Fruit fly (Drosophila melanogaster) whole organism, prepupa: ENCODE results near the gene CG4935.
A peak's percentile ranks its signal among the peaks of the same experiment; 100 is the strongest.

Experiments
- Blimp-1 ChIP-seq: fragments of 200-800 bp; sonication (Bioruptor generic); optimal IDR thresholded peaks from 3 replicates; lab custom pipeline; 2017; ENCODE audit warnings: missing biosample characterization, missing genetic modification characterization, mild to moderate bottlenecking, moderate library complexity, missing genetic modification reagents
- CG10631 ChIP-seq: fragments of 200-800 bp; sonication (Bioruptor generic); optimal IDR thresholded peaks from 2 replicates; lab custom pipeline; 2016; ENCODE audit warnings: missing biosample characterization, missing genetic modification characterization
- CG10669 ChIP-seq: fragments of 200-800 bp; sonication (Bioruptor generic); optimal IDR thresholded peaks from 3 replicates; lab custom pipeline; 2018; ENCODE audit warnings: missing biosample characterization, mild to moderate bottlenecking, missing genetic modification characterization, moderate library complexity
- CG11762 ChIP-seq: fragments of 200-800 bp; sonication (Bioruptor generic); optimal IDR thresholded peaks from 3 replicates; lab custom pipeline; 2016; ENCODE audit warnings: missing biosample characterization, missing genetic modification characterization; ENCODE audit not compliant: insufficient read depth
- CG11902 ChIP-seq: fragments of 200-800 bp; sonication (Bioruptor generic); optimal IDR thresholded peaks from 3 replicates; lab custom pipeline; 2016; ENCODE audit warnings: missing biosample characterization, missing genetic modification characterization
- CG1621 ChIP-seq: fragments of 200-800 bp; sonication (Bioruptor generic); optimal IDR thresholded peaks from 3 replicates; lab custom pipeline; 2018; ENCODE audit warnings: missing biosample characterization, mild to moderate bottlenecking, missing genetic modification characterization
- CG3032 ChIP-seq: fragments of 200-800 bp; optimal IDR thresholded peaks from 2 replicates; lab custom pipeline; 2019; ENCODE audit warnings: missing biosample characterization, mild to moderate bottlenecking, missing genetic modification characterization, moderate library complexity
- CG31627 ChIP-seq: fragments of 200-800 bp; sonication (Bioruptor generic); optimal IDR thresholded peaks from 3 replicates; lab custom pipeline; 2016; ENCODE audit warnings: missing biosample characterization, missing genetic modification characterization
- CG32006 ChIP-seq: fragments of 200-800 bp; sonication (Bioruptor generic); optimal IDR thresholded peaks from 3 replicates; lab custom pipeline; 2017; ENCODE audit warnings: missing biosample characterization, mild to moderate bottlenecking, missing genetic modification characterization
- CG34406 ChIP-seq: fragments of 200-800 bp; sonication (Bioruptor generic); optimal IDR thresholded peaks from 3 replicates; lab custom pipeline; 2016; ENCODE audit warnings: missing biosample characterization, missing genetic modification characterization
- CG3919 ChIP-seq: fragments of 200-800 bp; sonication (Bioruptor generic); optimal IDR thresholded peaks from 3 replicates; lab custom pipeline; 2016; ENCODE audit warnings: missing biosample characterization, missing genetic modification characterization
- CG4318 ChIP-seq: fragments of 200-800 bp; sonication (Bioruptor generic); optimal IDR thresholded peaks from 3 replicates; lab custom pipeline; 2017; ENCODE audit warnings: missing biosample characterization, mild to moderate bottlenecking, missing genetic modification characterization
- CG6276 ChIP-seq: fragments of 200-800 bp; sonication (Bioruptor generic); optimal IDR thresholded peaks from 2 replicates; lab custom pipeline; 2017; ENCODE audit warnings: missing biosample characterization, mild to moderate bottlenecking, missing genetic modification characterization
- CG6792 ChIP-seq: fragments of 200-800 bp; sonication (Bioruptor generic); optimal IDR thresholded peaks from 3 replicates; lab custom pipeline; 2016; ENCODE audit warnings: missing biosample characterization, missing genetic modification characterization
- CG6808 ChIP-seq: fragments of 200-800 bp; sonication (Bioruptor generic); optimal IDR thresholded peaks from 3 replicates; lab custom pipeline; 2017; ENCODE audit warnings: missing biosample characterization, missing genetic modification characterization, mild to moderate bottlenecking, moderate library complexity, missing genetic modification reagents
- CG6854 ChIP-seq: fragments of 200-800 bp; sonication (Bioruptor generic); optimal IDR thresholded peaks from 2 replicates; lab custom pipeline; 2017; ENCODE audit warnings: missing biosample characterization, mild to moderate bottlenecking, missing genetic modification characterization
- CG7368 ChIP-seq: fragments of 200-800 bp; sonication (Bioruptor generic); optimal IDR thresholded peaks from 3 replicates; lab custom pipeline; 2016; ENCODE audit warnings: missing biosample characterization, missing genetic modification characterization
- CG8119 ChIP-seq: fragments of 200-800 bp; sonication (Bioruptor generic); IDR thresholded peaks from 3 replicates; pipeline ENCODE4 v1.3.6; 2022; ENCODE audit warnings: missing biosample characterization, missing genetic modification characterization
- CG8319 ChIP-seq: fragments of 200-800 bp; sonication (Bioruptor generic); optimal IDR thresholded peaks from 3 replicates; lab custom pipeline; 2016; ENCODE audit warnings: missing biosample characterization, missing genetic modification characterization
- CG8632 ChIP-seq: fragments of 200-800 bp; sonication (Bioruptor generic); optimal IDR thresholded peaks from 3 replicates; lab custom pipeline; 2016; ENCODE audit warnings: missing biosample characterization, missing genetic modification characterization
- CG9139 ChIP-seq: fragments of 200-800 bp; sonication (Bioruptor generic); optimal IDR thresholded peaks from 3 replicates; lab custom pipeline; 2017; ENCODE audit warnings: missing biosample characterization, mild to moderate bottlenecking, missing genetic modification characterization
- Eip75B ChIP-seq: fragments of 200-800 bp; sonication (Bioruptor generic); optimal IDR thresholded peaks from 3 replicates; lab custom pipeline; 2016; ENCODE audit warnings: missing biosample characterization, missing genetic modification characterization
- Eip78C ChIP-seq: fragments of 200-800 bp; sonication (Bioruptor generic); peaks from one replicate; lab custom pipeline; 2016; ENCODE audit warnings: missing biosample characterization, missing genetic modification characterization
- Ets21C ChIP-seq: fragments of 200-800 bp; sonication (Bioruptor generic); optimal IDR thresholded peaks from 3 replicates; lab custom pipeline; 2016; ENCODE audit warnings: missing biosample characterization, missing genetic modification characterization
- Ets96B ChIP-seq: fragments of 200-800 bp; optimal IDR thresholded peaks from 2 replicates; lab custom pipeline; 2019; ENCODE audit warnings: missing biosample characterization, mild to moderate bottlenecking, missing genetic modification characterization, moderate library complexity
- Gug ChIP-seq: fragments of 200-800 bp; sonication (Bioruptor generic); IDR thresholded peaks from 2 replicates; pipeline ENCODE4 v1.3.6; 2022; ENCODE audit warnings: missing biosample characterization, missing genetic modification characterization
- Hr38 ChIP-seq: sonication (Bioruptor generic); optimal IDR thresholded peaks from 2 replicates; lab custom pipeline; 2016; ENCODE audit warnings: missing biosample characterization, missing genetic modification characterization
- Hr39 ChIP-seq: fragments of 200-800 bp; sonication (Bioruptor generic); optimal IDR thresholded peaks from 2 replicates; lab custom pipeline; 2016; ENCODE audit warnings: missing biosample characterization, missing genetic modification characterization
- Hr4 ChIP-seq: fragments of 200-800 bp; sonication (Bioruptor generic); optimal IDR thresholded peaks from 3 replicates; lab custom pipeline; 2016; ENCODE audit warnings: missing biosample characterization, missing genetic modification characterization
- Lpt ChIP-seq: fragments of 200-800 bp; sonication (Bioruptor generic); optimal IDR thresholded peaks from 3 replicates; lab custom pipeline; 2016; ENCODE audit warnings: missing biosample characterization, missing genetic modification characterization
- Met ChIP-seq: fragments of 200-800 bp; sonication (Bioruptor generic); optimal IDR thresholded peaks from 3 replicates; lab custom pipeline; 2016; ENCODE audit warnings: missing biosample characterization, missing genetic modification characterization
- Smox ChIP-seq: fragments of 200-800 bp; sonication (Bioruptor generic); optimal IDR thresholded peaks from 3 replicates; lab custom pipeline; 2016; ENCODE audit warnings: missing biosample characterization, missing genetic modification characterization
- Sox102F ChIP-seq: fragments of 200-800 bp; sonication (Bioruptor generic); optimal IDR thresholded peaks from 2 replicates; lab custom pipeline; 2016; ENCODE audit warnings: missing biosample characterization, mild to moderate bottlenecking, missing genetic modification characterization
- Sox15 ChIP-seq: fragments of 200-800 bp; sonication (Bioruptor generic); optimal IDR thresholded peaks from 3 replicates; lab custom pipeline; 2016; ENCODE audit warnings: missing biosample characterization, missing genetic modification characterization
- achi ChIP-seq: fragments of 200-800 bp; sonication (Bioruptor generic); optimal IDR thresholded peaks from 3 replicates; lab custom pipeline; 2016; ENCODE audit warnings: missing biosample characterization, missing genetic modification characterization
- acj6 ChIP-seq: fragments of 200-800 bp; sonication (Bioruptor generic); optimal IDR thresholded peaks from 3 replicates; lab custom pipeline; 2016; ENCODE audit warnings: missing biosample characterization, missing genetic modification characterization
- dac ChIP-seq: fragments of 200-800 bp; sonication (Bioruptor generic); optimal IDR thresholded peaks from 2 replicates; lab custom pipeline; 2017; ENCODE audit warnings: missing biosample characterization, mild to moderate bottlenecking, missing genetic modification characterization
- dsx ChIP-seq: fragments of 200-800 bp; optimal IDR thresholded peaks from 3 replicates; lab custom pipeline; 2019; ENCODE audit warnings: missing biosample characterization, mild to moderate bottlenecking, missing genetic modification characterization, moderate library complexity; ENCODE audit not compliant: poor library complexity, severe bottlenecking
- eg ChIP-seq: fragments of 200-800 bp; sonication (Bioruptor generic); IDR thresholded peaks from 3 replicates; pipeline ENCODE4 v1.3.6; 2022; ENCODE audit warnings: missing biosample characterization, missing genetic modification characterization
- fd59A ChIP-seq: fragments of 200-800 bp; sonication (Bioruptor generic); optimal IDR thresholded peaks from 2 replicates; lab custom pipeline; 2017; ENCODE audit warnings: missing biosample characterization, mild to moderate bottlenecking, missing genetic modification characterization, missing genetic modification reagents
- fd85E ChIP-seq: fragments of 200-800 bp; sonication (Bioruptor generic); optimal IDR thresholded peaks from 3 replicates; lab custom pipeline; 2016; ENCODE audit warnings: missing biosample characterization, missing genetic modification characterization
- fkh ChIP-seq: fragments of 200-800 bp; sonication (Bioruptor generic); optimal IDR thresholded peaks from 3 replicates; lab custom pipeline; 2017; ENCODE audit warnings: missing biosample characterization, mild to moderate bottlenecking, missing genetic modification characterization, moderate library complexity
- net ChIP-seq: fragments of 200-800 bp; sonication (Bioruptor generic); optimal IDR thresholded peaks from 3 replicates; lab custom pipeline; 2016; ENCODE audit warnings: missing biosample characterization, missing genetic modification characterization
- salr ChIP-seq, 2 experiments: fragments of 200-800 bp; sonication (Bioruptor generic); optimal IDR thresholded peaks; 3 replicates each; lab custom pipeline; 2016 to 2018; ENCODE audit warnings: missing biosample characterization in 2 of 2, missing genetic modification characterization in 2 of 2, mild to moderate bottlenecking in 1 of 2
- ss ChIP-seq, 2 experiments: fragments of 200-800 bp; sonication (Bioruptor generic); optimal IDR thresholded peaks; 2 replicates in 1 of 2; 3 replicates in 1 of 2; lab custom pipeline; 2017 to 2018; ENCODE audit warnings: mild to moderate bottlenecking in 2 of 2, missing biosample characterization in 2 of 2, missing genetic modification characterization in 2 of 2, moderate library complexity in 1 of 2
- topi ChIP-seq: fragments of 200-800 bp; sonication (Bioruptor generic); optimal IDR thresholded peaks from 3 replicates; lab custom pipeline; 2016; ENCODE audit warnings: missing biosample characterization, missing genetic modification characterization
- vri ChIP-seq: fragments of 200-800 bp; sonication (Bioruptor generic); optimal IDR thresholded peaks from 3 replicates; lab custom pipeline; 2016; ENCODE audit warnings: missing biosample characterization, mild to moderate bottlenecking, missing genetic modification characterization

CG4935 gene

dm6 chr2L:16279774-16280252, 17.9 kb downstream of the CG4935 start (continued):
- TF ChIP-seq CG11762 (GFP tag; lab: Kevin White, UChicago) (peak; percentile 84), Hr39 (peak; percentile 71), net (GFP tag; lab: Kevin White, UChicago) (peak; percentile 95), Hr38 (GFP tag; lab: Kevin White, UChicago) (peak; percentile 35), Blimp-1 (GFP tag; lab: Kevin White, UChicago) (peak; percentile 7), Smox (GFP tag; lab: Kevin White, UChicago) (peak; percentile 73), Hr4 (GFP tag; lab: Kevin White, UChicago) (peak; percentile 98), CG8319 (peak; percentile 60), Gug (GFP tag; lab: Robert Waterston, UW) (peak; percentile 84), CG3919 (peak; percentile 89), Ets21C (GFP tag; lab: Kevin White, UChicago) (peak; percentile 42)

- peak; percentile 34 for TF ChIP-seq Eip75B (GFP tag; lab: Kevin White, UChicago)
- TF ChIP-seq CG3032 (tag; lab: Kevin White, UChicago), result peak; percentile 50
- peak; percentile 52 for TF ChIP-seq Hr4 (GFP tag; lab: Kevin White, UChicago)
- TF ChIP-seq CG4318, result peak; percentile 51
- no peak for TF ChIP-seq CG11902 (GFP tag; lab: Kevin White, UChicago)
- peak; percentile 81 for TF ChIP-seq CG32006 (GFP tag; lab: Kevin White, UChicago)
- TF ChIP-seq Hr39, result peak; percentile 13
- TF ChIP-seq CG6808 (GFP tag; lab: Kevin White, UChicago), result peak; percentile 45
- TF ChIP-seq Met (GFP tag; lab: Kevin White, UChicago), result peak; percentile 50
- TF ChIP-seq achi (GFP tag; lab: Kevin White, UChicago), result peak; percentile 50
- no peak for TF ChIP-seq fkh (GFP tag; lab: Kevin White, UChicago)
- TF ChIP-seq CG34406 (GFP tag; lab: Kevin White, UChicago), result no peak
- TF ChIP-seq dac (GFP tag; lab: Kevin White, UChicago), result no peak
- no peak for TF ChIP-seq Sox15
- no peak for TF ChIP-seq Sox102F (GFP tag; lab: Kevin White, UChicago)
- no peak for TF ChIP-seq CG8632 (GFP tag; lab: Kevin White, UChicago)
- no peak for TF ChIP-seq eg (GFP tag; lab: Robert Waterston, UW)
- TF ChIP-seq CG8119, result peak; percentile 62
- TF ChIP-seq net (GFP tag; lab: Kevin White, UChicago), result no peak
- peak; percentile 62 for TF ChIP-seq CG10631
- no peak for TF ChIP-seq Hr38 (GFP tag; lab: Kevin White, UChicago)
- no peak for TF ChIP-seq CG11762 (GFP tag; lab: Kevin White, UChicago)
- no peak for TF ChIP-seq vri (GFP tag; lab: Kevin White, UChicago)
- no peak for TF ChIP-seq CG6792 (GFP tag; lab: Kevin White, UChicago)
- TF ChIP-seq Ets96B (tag; lab: Kevin White, UChicago), result peak; percentile 38
- no peak for TF ChIP-seq ss (GFP tag; optimal IDR thresholded peaks at IDR 0.05; lab: Kevin White, UChicago)
- TF ChIP-seq fd59A (GFP tag; lab: Kevin White, UChicago), result peak; percentile 38
- TF ChIP-seq CG3919, result peak; percentile 1
- peak; percentile 16 for TF ChIP-seq dsx (GFP tag; lab: Kevin White, UChicago)
- TF ChIP-seq CG6276 (GFP tag; lab: Kevin White, UChicago), result peak; percentile 11
- TF ChIP-seq CG31627 (GFP tag; lab: Kevin White, UChicago), result peak; percentile 6
- TF ChIP-seq CG10669 (GFP tag; lab: Kevin White, UChicago), result peak; percentile 4
- peak in 1 of 2 experiments; percentile 46 for TF ChIP-seq salr (GFP tag; optimal IDR thresholded peaks at IDR 0.05; lab: Kevin White, UChicago)
- no peak for TF ChIP-seq CG9139 (GFP tag; lab: Kevin White, UChicago)
- TF ChIP-seq Lpt (GFP tag; lab: Kevin White, UChicago), result no peak
- peak; percentile 50 for TF ChIP-seq acj6 (GFP tag; lab: Kevin White, UChicago)
- no peak for TF ChIP-seq CG1621 (tag; lab: Kevin White, UChicago)
- no peak for TF ChIP-seq CG6854 (GFP tag; lab: Kevin White, UChicago)
- peak; percentile 67 for TF ChIP-seq Eip78C
- no peak for TF ChIP-seq CG8319
- TF ChIP-seq topi (GFP tag; lab: Kevin White, UChicago), result peak; percentile 4
- TF ChIP-seq fd85E (GFP tag; lab: Kevin White, UChicago), result no peak
- TF ChIP-seq CG7368 (GFP tag; lab: Kevin White, UChicago), result no peak
Observed at dm6 chr2L:16281419-16282076, 19.6 kb downstream of the CG4935 start.
